Worm (Caenorhabditis elegans) whole organism, L4 larva: ENCODE measurements around the gene ttc-7.
A peak's percentile ranks its signal among the peaks of the same experiment; 100 is the strongest.

Source experiments
- D1046.2 ChIP-seq: fragments of 200-800 bp; sonication (Bioruptor generic); IDR thresholded peaks from 2 replicates; pipeline ENCODE4 v1.3.6; 2022; ENCODE audit warnings: missing genetic modification characterization, missing compliant biosample characterization
- F37D6.2 ChIP-seq: sonication (generic microtip); optimal IDR thresholded peaks from 2 replicates; lab custom pipeline; 2016; ENCODE audit warnings: mild to moderate bottlenecking, missing genetic modification characterization, missing compliant biosample characterization
- R02D3.7 ChIP-seq: fragments of 150-350 bp; sonication (generic microtip); optimal IDR thresholded peaks from 3 replicates; lab custom pipeline; 2014; ENCODE audit warnings: missing biosample characterization, missing genetic modification characterization
- T20F7.1 ChIP-seq: fragments of 200-800 bp; sonication (Bioruptor generic); optimal IDR thresholded peaks from 2 replicates; lab custom pipeline; 2018; ENCODE audit warnings: mild to moderate bottlenecking, missing genetic modification characterization, missing compliant biosample characterization
- T26A8.4 ChIP-seq: fragments of 200-800 bp; sonication (Bioruptor generic); IDR thresholded peaks from 2 replicates; pipeline ENCODE4 v1.3.6; 2022; ENCODE audit warnings: missing genetic modification characterization, missing compliant biosample characterization
- Y105C5A.15 ChIP-seq: fragments of 200-800 bp; sonication (Bioruptor generic); IDR thresholded peaks from 2 replicates; pipeline ENCODE4 v1.3.6; 2022; ENCODE audit warnings: missing genetic modification characterization, missing compliant biosample characterization
- aha-1 ChIP-seq: fragments of 150-350 bp; peaks from one replicate; lab custom pipeline; 2014; ENCODE audit warnings: missing biosample characterization, missing genetic modification characterization
- ceh-20 ChIP-seq: fragments of 200-800 bp; sonication (Bioruptor generic); IDR thresholded peaks from 2 replicates; pipeline ENCODE4 v1.3.6; 2022; ENCODE audit warnings: missing genetic modification reagents, missing genetic modification characterization, missing compliant biosample characterization
- ceh-28 ChIP-seq: fragments of 150-350 bp; optimal IDR thresholded peaks from 2 replicates; lab custom pipeline; 2014; ENCODE audit warnings: missing biosample characterization, missing genetic modification reagents, missing genetic modification characterization
- ceh-44 ChIP-seq: fragments of 200-800 bp; sonication (Bioruptor generic); IDR thresholded peaks from 2 replicates; pipeline ENCODE4 v1.3.6; 2022; ENCODE audit warnings: missing genetic modification reagents, missing genetic modification characterization, missing compliant biosample characterization
- cey-2 ChIP-seq: sonication (generic microtip); optimal IDR thresholded peaks from 3 replicates; lab custom pipeline; 2017; ENCODE audit warnings: missing genetic modification characterization, mild to moderate bottlenecking, missing compliant biosample characterization, antibody characterized with exemption, borderline replicate concordance; ENCODE audit not compliant: insufficient read depth
- ctbp-1 ChIP-seq: fragments of 200-800 bp; sonication (Bioruptor generic); IDR thresholded peaks from 2 replicates; pipeline ENCODE4 v1.3.6; 2022; ENCODE audit warnings: missing genetic modification reagents, missing genetic modification characterization, missing compliant biosample characterization
- daf-19 ChIP-seq: fragments of 200-800 bp; sonication (Bioruptor generic); conservative IDR thresholded peaks from 2 replicates; pipeline ENCODE4 v1.3.6; 2022; ENCODE audit warnings: missing genetic modification characterization, missing compliant biosample characterization
- dmd-6 ChIP-seq: fragments of 200-800 bp; sonication (Bioruptor generic); IDR thresholded peaks from 2 replicates; pipeline ENCODE4 v1.3.6; 2022; ENCODE audit warnings: missing genetic modification reagents, missing genetic modification characterization, missing compliant biosample characterization
- dpl-1 ChIP-seq: fragments of 150-350 bp; optimal IDR thresholded peaks from 2 replicates; lab custom pipeline; 2014; ENCODE audit warnings: missing biosample characterization, missing genetic modification reagents, missing genetic modification characterization
- duxl-1 ChIP-seq: sonication (generic microtip); optimal IDR thresholded peaks from 2 replicates; lab custom pipeline; 2016; ENCODE audit warnings: mild to moderate bottlenecking, missing genetic modification characterization, moderate library complexity, missing compliant biosample characterization; ENCODE audit not compliant: poor library complexity
- dve-1 ChIP-seq: sonication (generic microtip); optimal IDR thresholded peaks from 2 replicates; lab custom pipeline; 2017; ENCODE audit warnings: antibody characterized with exemption, mild to moderate bottlenecking, missing genetic modification characterization, missing compliant biosample characterization; ENCODE audit not compliant: insufficient read depth
- egl-43 ChIP-seq: fragments of 200-800 bp; sonication (Bioruptor generic); IDR thresholded peaks from 2 replicates; pipeline ENCODE4 v1.3.6; 2022; ENCODE audit warnings: missing genetic modification reagents, missing genetic modification characterization, missing compliant biosample characterization
- fkh-10 ChIP-seq: fragments of 150-350 bp; optimal IDR thresholded peaks from 2 replicates; lab custom pipeline; 2014; ENCODE audit warnings: missing biosample characterization, missing genetic modification reagents, missing genetic modification characterization
- hif-1 ChIP-seq, 2 experiments: sonication (generic microtip); optimal IDR thresholded peaks; 2 replicates each; lab custom pipeline; 2016 to 2017; ENCODE audit warnings: missing compliant biosample characterization in 2 of 2, missing genetic modification characterization in 2 of 2, missing genetic modification reagents in 2 of 2, missing genotype in 2 of 2, mild to moderate bottlenecking in 1 of 2
- hlh-11 ChIP-seq: fragments of 200-800 bp; sonication (Bioruptor generic); optimal IDR thresholded peaks from 2 replicates; lab custom pipeline; 2018; ENCODE audit warnings: mild to moderate bottlenecking, missing genetic modification characterization, missing compliant biosample characterization
- hlh-30 ChIP-seq: sonication (generic microtip); optimal IDR thresholded peaks from 2 replicates; lab custom pipeline; 2017; ENCODE audit warnings: antibody characterized with exemption, mild to moderate bottlenecking, missing genetic modification characterization, missing compliant biosample characterization; ENCODE audit not compliant: insufficient read depth
- hmg-1.1 ChIP-seq: fragments of 200-800 bp; sonication (Bioruptor generic); IDR thresholded peaks from 2 replicates; pipeline ENCODE4 v1.3.6; 2022; ENCODE audit warnings: missing genetic modification reagents, missing genetic modification characterization, missing compliant biosample characterization
- lim-7 ChIP-seq: fragments of 200-800 bp; sonication (Bioruptor generic); IDR thresholded peaks from 2 replicates; pipeline ENCODE4 v1.3.6; 2022; ENCODE audit warnings: missing genetic modification characterization, missing compliant biosample characterization
- lin-15B ChIP-seq: fragments of 150-350 bp; sonication (generic microtip); optimal IDR thresholded peaks from 3 replicates; lab custom pipeline; 2014; ENCODE audit warnings: missing biosample characterization, missing genetic modification characterization
- lin-38 ChIP-seq: fragments of 200-800 bp; sonication (Bioruptor generic); IDR thresholded peaks from 2 replicates; pipeline ENCODE4 v1.3.6; 2022; ENCODE audit warnings: missing genetic modification reagents, missing genetic modification characterization, missing compliant biosample characterization
- lin-39 ChIP-seq: fragments of 150-350 bp; optimal IDR thresholded peaks from 2 replicates; lab custom pipeline; 2014; ENCODE audit warnings: missing biosample characterization, missing genetic modification reagents, missing genetic modification characterization
- lir-3 ChIP-seq: sonication (generic microtip); optimal IDR thresholded peaks from 2 replicates; lab custom pipeline; 2016; ENCODE audit warnings: mild to moderate bottlenecking, missing genetic modification characterization, missing compliant biosample characterization
- lsy-2 ChIP-seq, 2 experiments: fragments of 150-350 bp in 1 of 2; sonication (generic microtip) in 1 of 2; optimal IDR thresholded peaks; 2 replicates each; lab custom pipeline; 2014 to 2017; ENCODE audit warnings: missing biosample characterization in 2 of 2, missing genetic modification characterization in 2 of 2
- mdl-1 ChIP-seq, 2 experiments: fragments of 150-350 bp in 1 of 2; sonication (generic microtip) in 1 of 2; optimal IDR thresholded peaks; 2 replicates each; lab custom pipeline; 2014 to 2017; ENCODE audit warnings: missing biosample characterization in 2 of 2, missing genetic modification characterization in 2 of 2
- mdt-29 ChIP-seq: fragments of 200-800 bp; sonication (Bioruptor generic); IDR thresholded peaks from 2 replicates; pipeline ENCODE4 v1.3.6; 2022; ENCODE audit warnings: missing genetic modification reagents, missing genetic modification characterization, missing compliant biosample characterization
- nhr-10 ChIP-seq: fragments of 150-350 bp; optimal IDR thresholded peaks from 2 replicates; lab custom pipeline; 2014; ENCODE audit warnings: missing biosample characterization, missing genetic modification characterization
- nhr-102 ChIP-seq: sonication (generic microtip); optimal IDR thresholded peaks from 2 replicates; lab custom pipeline; 2016; ENCODE audit warnings: mild to moderate bottlenecking, missing genetic modification characterization, moderate library complexity, missing compliant biosample characterization
- nhr-28 ChIP-seq: fragments of 150-350 bp; optimal IDR thresholded peaks from 2 replicates; lab custom pipeline; 2014; ENCODE audit warnings: missing biosample characterization, missing genetic modification characterization
- nhr-48 ChIP-seq: sonication (generic microtip); optimal IDR thresholded peaks from 2 replicates; lab custom pipeline; 2016; ENCODE audit warnings: mild to moderate bottlenecking, missing genetic modification characterization, missing compliant biosample characterization
- nhr-6 ChIP-seq: fragments of 150-350 bp; optimal IDR thresholded peaks from 2 replicates; lab custom pipeline; 2014; ENCODE audit warnings: missing biosample characterization, missing genetic modification characterization
- nhr-76 ChIP-seq: fragments of 150-350 bp; optimal IDR thresholded peaks from 2 replicates; lab custom pipeline; 2014; ENCODE audit warnings: missing biosample characterization, missing genetic modification characterization
- nhr-77 ChIP-seq: fragments of 150-350 bp; optimal IDR thresholded peaks from 2 replicates; lab custom pipeline; 2014; ENCODE audit warnings: missing biosample characterization, missing genetic modification characterization
- pha-4 ChIP-seq, 2 experiments: fragments of 150-350 bp in 1 of 2; fragments of 200-800 bp in 1 of 2; sonication (Bioruptor generic) in 1 of 2; IDR thresholded peaks in 1 of 2; optimal IDR thresholded peaks in 1 of 2; 2 replicates each; pipeline versions ENCODE4 v1.3.6 to Lab custom; 2014 to 2022; ENCODE audit warnings: missing genetic modification characterization in 2 of 2, missing genetic modification reagents in 2 of 2, missing biosample characterization in 1 of 2, missing compliant biosample characterization in 1 of 2
- sdz-12 ChIP-seq: fragments of 200-800 bp; sonication (Bioruptor generic); optimal IDR thresholded peaks from 2 replicates; lab custom pipeline; 2018; ENCODE audit warnings: mild to moderate bottlenecking, missing genetic modification characterization, missing compliant biosample characterization
- skn-1 ChIP-seq: fragments of 150-350 bp; optimal IDR thresholded peaks from 2 replicates; lab custom pipeline; 2014; ENCODE audit warnings: missing biosample characterization, missing genetic modification characterization
- snpc-1.2 ChIP-seq: fragments of 200-800 bp; sonication (Bioruptor generic); IDR thresholded peaks from 2 replicates; pipeline ENCODE4 v1.3.6; 2022; ENCODE audit warnings: missing genetic modification reagents, missing genetic modification characterization, missing compliant biosample characterization
- spr-3 ChIP-seq: fragments of 200-800 bp; sonication (Bioruptor generic); optimal IDR thresholded peaks from 2 replicates; lab custom pipeline; 2018; ENCODE audit warnings: mild to moderate bottlenecking, missing genetic modification characterization, missing compliant biosample characterization
- unc-62 ChIP-seq, 3 experiments: fragments of 150-350 bp in 1 of 3; sonication (generic microtip); optimal IDR thresholded peaks in 2 of 3; peaks in 1 of 3; 1 replicate in 1 of 3; 2 replicates in 2 of 3; lab custom pipeline; 2014 to 2017; ENCODE audit warnings: missing biosample characterization in 3 of 3, missing genetic modification characterization in 3 of 3, missing genetic modification reagents in 3 of 3, missing genotype in 1 of 3
- zag-1 ChIP-seq: fragments of 150-350 bp; optimal IDR thresholded peaks from 2 replicates; lab custom pipeline; 2014; ENCODE audit warnings: missing biosample characterization, missing genetic modification characterization
- zfp-3 ChIP-seq: fragments of 200-800 bp; sonication (Bioruptor generic); conservative IDR thresholded peaks from 2 replicates; pipeline ENCODE4 v1.3.6; 2022; ENCODE audit warnings: missing genetic modification reagents, missing genetic modification characterization, missing compliant biosample characterization
- zip-11 ChIP-seq: fragments of 200-800 bp; sonication (Bioruptor generic); IDR thresholded peaks from 2 replicates; pipeline ENCODE4 v1.3.6; 2022; ENCODE audit warnings: missing genetic modification characterization, missing compliant biosample characterization
- zip-2 ChIP-seq: fragments of 150-350 bp; optimal IDR thresholded peaks from 2 replicates; lab custom pipeline; 2014; ENCODE audit warnings: missing biosample characterization, missing genetic modification characterization
- ztf-11 ChIP-seq: fragments of 150-350 bp; optimal IDR thresholded peaks from 2 replicates; lab custom pipeline; 2014; ENCODE audit warnings: missing biosample characterization, missing genetic modification characterization
- ztf-7 ChIP-seq: fragments of 150-350 bp; optimal IDR thresholded peaks from 2 replicates; lab custom pipeline; 2014; ENCODE audit warnings: missing biosample characterization, missing genetic modification characterization

The ttc-7 gene

ce11 chrIII:1859532-1859931, 697 bp upstream of the ttc-7 start, which contains the start of gene ddp-1 (continued):
- TF ChIP-seq ctbp-1 (GFP tag; lab: Robert Waterston, UW): peak; percentile 91
- peak; percentile 96 for TF ChIP-seq lin-38
- TF ChIP-seq fkh-10 (GFP tag; lab: Kevin White, UChicago): peak; percentile 96
- TF ChIP-seq lsy-2 (tag; optimal IDR thresholded peaks at IDR 0.05; lab: Kevin White, UChicago): peak; percentile 82 to 96
- peak; percentile 87 for TF ChIP-seq hlh-11 (tag; lab: Kevin White, UChicago)
- peak; percentile 93 for TF ChIP-seq T26A8.4 (GFP tag; lab: Robert Waterston, UW)
- TF ChIP-seq ztf-11: no peak
- TF ChIP-seq ztf-7 (tag; lab: Kevin White, UChicago): peak; percentile 92
- peak; percentile 82 for TF ChIP-seq lin-15B (tag; lab: Kevin White, UChicago)
- 0 out of 2 replicates have a peak, but pooled peaks have one; percentile 51 for TF ChIP-seq ceh-44
- no peak for TF ChIP-seq zip-11
- peak; percentile 93 for TF ChIP-seq ceh-20 (GFP tag; lab: Robert Waterston, UW)
- no peak for TF ChIP-seq mdl-1 (tag; optimal IDR thresholded peaks at IDR 0.05; lab: Kevin White, UChicago)
- peak; percentile 24 for TF ChIP-seq zag-1 (tag; lab: Kevin White, UChicago)
- peak; percentile 89 for TF ChIP-seq nhr-6 (tag; lab: Kevin White, UChicago)
- peak; percentile 81 for TF ChIP-seq lin-39 (tag; lab: Kevin White, UChicago)
- TF ChIP-seq nhr-102: peak; percentile 95
- peak; percentile 61; the same call in 1 of the 2 replicates for TF ChIP-seq egl-43 (GFP tag; lab: Robert Waterston, UW)
- TF ChIP-seq zip-2 (tag; lab: Kevin White, UChicago): peak; percentile 78
- TF ChIP-seq mdt-29 (GFP tag; lab: Robert Waterston, UW): peak; percentile 83
- peak; percentile 87 for TF ChIP-seq T20F7.1 (GFP tag; lab: Kevin White, UChicago)
- TF ChIP-seq duxl-1 (tag; lab: Kevin White, UChicago): peak; percentile 95
- peak; percentile 86 for TF ChIP-seq D1046.2 (GFP tag; lab: Robert Waterston, UW)
- no peak for TF ChIP-seq Y105C5A.15 (GFP tag; lab: Robert Waterston, UW)
- peak; percentile 91 for TF ChIP-seq hmg-1.1
- peak; percentile 87 for TF ChIP-seq pha-4 (GFP tag; IDR thresholded peaks at IDR 0.05; lab: Robert Waterston, UW)
- TF ChIP-seq pha-4 (tag; optimal IDR thresholded peaks at IDR 0.05; lab: Kevin White, UChicago): peak; percentile 96
- TF ChIP-seq F37D6.2 (tag; lab: Kevin White, UChicago): peak; percentile 91
- peak; percentile 35 for TF ChIP-seq lir-3 (tag; lab: Kevin White, UChicago)
- peak; percentile 83 for TF ChIP-seq aha-1 (tag; lab: Kevin White, UChicago)
- TF ChIP-seq cey-2 (tag; lab: Kevin White, UChicago): no peak
- peak; percentile 100 for TF ChIP-seq dpl-1 (GFP tag; lab: Kevin White, UChicago)
- peak; percentile 71 for TF ChIP-seq nhr-28 (tag; lab: Kevin White, UChicago)
- TF ChIP-seq unc-62 (GFP tag; optimal IDR thresholded peaks at IDR 0.05 in 1 of 2; lab: Kevin White, UChicago): no peak
- TF ChIP-seq unc-62 (tag; optimal IDR thresholded peaks at IDR 0.05; lab: Kevin White, UChicago): no peak
- TF ChIP-seq dve-1 (tag; lab: Kevin White, UChicago): peak; percentile 98
- peak; percentile 80 for TF ChIP-seq nhr-48
- peak; percentile 83 for TF ChIP-seq daf-19 (GFP tag; lab: Robert Waterston, UW)
- TF ChIP-seq hif-1 (tag; optimal IDR thresholded peaks at IDR 0.05; lab: Kevin White, UChicago): peak; percentile 65 to 78
- no peak for TF ChIP-seq R02D3.7 (tag; lab: Kevin White, UChicago)
- peak; percentile 95 for TF ChIP-seq nhr-77
- no peak for TF ChIP-seq ceh-28 (tag; lab: Kevin White, UChicago)
- TF ChIP-seq zfp-3 (GFP tag; lab: Robert Waterston, UW): peak; percentile 92
- TF ChIP-seq spr-3 (GFP tag; lab: Kevin White, UChicago): peak; percentile 94
- peak; percentile 51; the same call in 1 of the 2 replicates for TF ChIP-seq lim-7 (GFP tag; lab: Robert Waterston, UW)
- peak; percentile 79 for TF ChIP-seq hlh-30 (tag; lab: Kevin White, UChicago)
- TF ChIP-seq snpc-1.2 (GFP tag; lab: Robert Waterston, UW): peak; percentile 73; the same call in 1 of the 2 replicates
- peak; percentile 60 for TF ChIP-seq sdz-12 (GFP tag; lab: Kevin White, UChicago)
- no peak for TF ChIP-seq skn-1 (tag; lab: Kevin White, UChicago)
- peak; percentile 49 for TF ChIP-seq nhr-76 (tag; lab: Kevin White, UChicago)
- TF ChIP-seq nhr-10 (tag; lab: Kevin White, UChicago): no peak
- TF ChIP-seq dmd-6 (GFP tag; lab: Robert Waterston, UW): peak; percentile 86
